Worm (Caenorhabditis elegans): ENCODE results near the gene srt-55.

Gene srt-55

ce11 chrIII:10108995-10109394, 2.7 kb upstream of the srt-55 start, which contains the start of gene T16H12.9:
T16H12.9 (plus strand) TSS chrIII:10109295.
- TF ChIP-seq unc-120 (tag; optimal IDR thresholded peaks at IDR 0.05; ENCODE audit: poor library complexity, severe bottlenecking) (no peak), pha-4 (tag; optimal IDR thresholded peaks at IDR 0.05) (no peak), nhr-2 (tag; optimal IDR thresholded peaks at IDR 0.05) (no peak), bed-3 (GFP tag; optimal IDR thresholded peaks at IDR 0.05) (no peak)

- TF ChIP-seq sem-2 (GFP tag; optimal IDR thresholded peaks at IDR 0.05) (no peak), lsy-2 (tag; optimal IDR thresholded peaks at IDR 0.05) (no peak), M03D4.4 (tag; optimal IDR thresholded peaks at IDR 0.05) (no peak), mls-2 (tag; optimal IDR thresholded peaks at IDR 0.05) (no peak), nhr-12 (tag; optimal IDR thresholded peaks at IDR 0.05) (no peak), ceh-43 (GFP tag; optimal IDR thresholded peaks at IDR 0.05) (no peak), flh-1 (GFP tag; optimal IDR thresholded peaks at IDR 0.05) (no peak), nhr-2 (tag; optimal IDR thresholded peaks at IDR 0.05) (no peak), mep-1 (tag; optimal IDR thresholded peaks at IDR 0.05) (no peak), mab-5 (tag; optimal IDR thresholded peaks at IDR 0.05) (no peak), elt-1 (tag; optimal IDR thresholded peaks at IDR 0.05; ENCODE audit: borderline replicate concordance, insufficient read depth) (no peak), unc-120 (tag; optimal IDR thresholded peaks at IDR 0.05; ENCODE audit: poor library complexity, severe bottlenecking) (no peak), sptf-1 (tag; optimal IDR thresholded peaks at IDR 0.05) (no peak), cnd-1 (tag; optimal IDR thresholded peaks at IDR 0.05) (no peak)
Observed at ce11 chrIII:10101352-10101751, 4.9 kb downstream of the srt-55 start, which contains the start of gene kel-10. kel-10 (minus strand) TSS chrIII:10101452.

ce11 chrIII:10097981-10098380, 8.3 kb downstream of the srt-55 start, which contains the start of gene spop-1:
spop-1 (minus strand) TSS chrIII:10098081.
- no peak for TF ChIP-seq ceh-83 (GFP tag; optimal IDR thresholded peaks at IDR 0.05)
- TF ChIP-seq lin-32 (GFP tag; optimal IDR thresholded peaks at IDR 0.05), result no peak
- TF ChIP-seq unc-120 (tag; optimal IDR thresholded peaks at IDR 0.05; ENCODE audit: poor library complexity, severe bottlenecking), result no peak
- TF ChIP-seq bed-3 (GFP tag; optimal IDR thresholded peaks at IDR 0.05), result no peak
- TF ChIP-seq unc-39 (tag; optimal IDR thresholded peaks at IDR 0.05), result no peak
- no peak for TF ChIP-seq snpc-4 (tag; optimal IDR thresholded peaks at IDR 0.05)
- TF ChIP-seq mep-1 (tag; optimal IDR thresholded peaks at IDR 0.05), result no peak
- TF ChIP-seq elt-1 (tag; optimal IDR thresholded peaks at IDR 0.05; ENCODE audit: borderline replicate concordance, insufficient read depth), result no peak
- no peak for TF ChIP-seq ceh-39 (tag; optimal IDR thresholded peaks at IDR 0.05)
- no peak for TF ChIP-seq zip-8 (tag; optimal IDR thresholded peaks at IDR 0.05)
- TF ChIP-seq ces-1 (GFP tag; optimal IDR thresholded peaks at IDR 0.05), result no peak
- TF ChIP-seq nhr-12 (tag; optimal IDR thresholded peaks at IDR 0.05), result no peak
- TF ChIP-seq nhr-28 (tag; optimal IDR thresholded peaks at IDR 0.05), result no peak
- no peak for TF ChIP-seq blmp-1 (tag; optimal IDR thresholded peaks at IDR 0.05)
- no peak for TF ChIP-seq elt-3 (tag; optimal IDR thresholded peaks at IDR 0.05)
- TF ChIP-seq nhr-2 (tag; optimal IDR thresholded peaks at IDR 0.05), result no peak
- no peak for TF ChIP-seq mls-2 (tag; optimal IDR thresholded peaks at IDR 0.05)
- TF ChIP-seq pha-4 (tag; optimal IDR thresholded peaks at IDR 0.05), result no peak
- TF ChIP-seq unc-62 (GFP tag; optimal IDR thresholded peaks at IDR 0.05), result no peak

- peak; percentile 72 for TF ChIP-seq unc-120 (tag; optimal IDR thresholded peaks at IDR 0.05; ENCODE audit: poor library complexity, severe bottlenecking)
- no peak for TF ChIP-seq zip-8 (tag; optimal IDR thresholded peaks at IDR 0.05)
- TF ChIP-seq snpc-4 (tag; optimal IDR thresholded peaks at IDR 0.05), result no peak
- peak; percentile 92 for TF ChIP-seq ces-1 (GFP tag; optimal IDR thresholded peaks at IDR 0.05)
- no peak for TF ChIP-seq nhr-76 (tag; optimal IDR thresholded peaks at IDR 0.05)
- peak; percentile 88 for TF ChIP-seq unc-62 (GFP tag; optimal IDR thresholded peaks at IDR 0.05)
- no peak for TF ChIP-seq tbx-8 (GFP tag; optimal IDR thresholded peaks at IDR 0.05)
- peak; percentile 70 for TF ChIP-seq mls-2 (tag; optimal IDR thresholded peaks at IDR 0.05)
- TF ChIP-seq cnd-1 (tag; optimal IDR thresholded peaks at IDR 0.05), result peak; percentile 36
- TF ChIP-seq nhr-28 (tag; optimal IDR thresholded peaks at IDR 0.05), result no peak
- TF ChIP-seq ceh-83 (GFP tag; optimal IDR thresholded peaks at IDR 0.05), result no peak
- TF ChIP-seq pha-4 (tag; optimal IDR thresholded peaks at IDR 0.05), result peak; percentile 80
- peak; percentile 32 for TF ChIP-seq mep-1 (tag; optimal IDR thresholded peaks at IDR 0.05)
- peak; percentile 91 for TF ChIP-seq hlh-1 (tag; optimal IDR thresholded peaks at IDR 0.05)
- no peak for TF ChIP-seq M03D4.4 (tag; optimal IDR thresholded peaks at IDR 0.05)
- TF ChIP-seq sem-2 (GFP tag; optimal IDR thresholded peaks at IDR 0.05), result no peak
- TF ChIP-seq elt-1 (tag; optimal IDR thresholded peaks at IDR 0.05; ENCODE audit: borderline replicate concordance, insufficient read depth), result no peak
- peak; percentile 39 for TF ChIP-seq sptf-1 (tag; optimal IDR thresholded peaks at IDR 0.05)
- TF ChIP-seq lin-13 (tag; optimal IDR thresholded peaks at IDR 0.05), result no peak
- TF ChIP-seq nhr-2 (tag; optimal IDR thresholded peaks at IDR 0.05), result peak; percentile 49
- TF ChIP-seq ceh-39 (tag; optimal IDR thresholded peaks at IDR 0.05), result peak; percentile 98
- TF ChIP-seq ham-2 (GFP tag; optimal IDR thresholded peaks at IDR 0.05), result peak; percentile 52
- TF ChIP-seq lin-32 (GFP tag; optimal IDR thresholded peaks at IDR 0.05), result no peak
- peak; percentile 41 for TF ChIP-seq elt-3 (tag; optimal IDR thresholded peaks at IDR 0.05)
- peak; percentile 70 for TF ChIP-seq ztf-11 (tag; optimal IDR thresholded peaks at IDR 0.05)
- no peak for TF ChIP-seq unc-39 (tag; optimal IDR thresholded peaks at IDR 0.05)
- TF ChIP-seq ceh-43 (GFP tag; optimal IDR thresholded peaks at IDR 0.05), result no peak
- no peak for TF ChIP-seq blmp-1 (tag; optimal IDR thresholded peaks at IDR 0.05)
- TF ChIP-seq bed-3 (GFP tag; optimal IDR thresholded peaks at IDR 0.05), result no peak
- TF ChIP-seq nhr-12 (tag; optimal IDR thresholded peaks at IDR 0.05), result no peak
- TF ChIP-seq nhr-237 (tag; optimal IDR thresholded peaks at IDR 0.05), result peak; percentile 82
- peak; percentile 89 for TF ChIP-seq lsy-2 (tag; optimal IDR thresholded peaks at IDR 0.05)
- no peak for TF ChIP-seq flh-1 (GFP tag; optimal IDR thresholded peaks at IDR 0.05)
- TF ChIP-seq mab-5 (tag; optimal IDR thresholded peaks at IDR 0.05), result peak; percentile 78
- peak; percentile 72 for TF ChIP-seq drap-1 (GFP tag; optimal IDR thresholded peaks at IDR 0.05)
Observed at ce11 chrIII:10096525-10096972, 9.7 kb downstream of the srt-55 start.
